Worm (Caenorhabditis elegans) whole organism, dauer: ENCODE results near the gene suds-3.
"Not testable (repeated sequence)": the region's sequence is repeated elsewhere in the genome, so short reads cannot be mapped to it uniquely, and the experiment has no call there.

ENCODE experiments used
- unc-62 ChIP-seq: sonication (generic microtip); optimal IDR thresholded peaks from 2 replicates; lab custom pipeline; 2017; ENCODE audit warnings: missing biosample characterization, missing genetic modification reagents, missing genetic modification characterization

suds-3 gene

DNA sequence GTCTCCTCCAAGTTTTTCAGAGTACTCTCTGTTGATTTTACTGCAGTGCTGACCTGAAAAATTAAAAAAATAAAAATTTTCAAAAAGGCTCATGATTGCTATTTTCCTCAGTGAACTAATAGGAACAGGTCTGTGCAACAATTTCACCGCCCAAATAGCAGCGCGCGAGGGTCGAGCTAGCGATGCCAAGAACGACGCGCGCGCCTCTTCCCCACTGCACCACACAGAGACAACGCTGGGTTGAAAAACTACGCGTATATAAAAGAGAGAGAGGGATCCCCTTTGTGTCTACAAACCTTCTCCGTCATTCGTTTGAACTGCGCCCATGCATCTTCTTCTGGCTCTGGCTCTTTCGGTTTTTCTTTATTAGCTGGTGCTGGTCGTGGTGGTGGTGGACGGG, 39.3 kb downstream of the suds-3 start:
- TF ChIP-seq unc-62 (GFP tag; lab: Kevin White, UChicago): no peak

DNA sequence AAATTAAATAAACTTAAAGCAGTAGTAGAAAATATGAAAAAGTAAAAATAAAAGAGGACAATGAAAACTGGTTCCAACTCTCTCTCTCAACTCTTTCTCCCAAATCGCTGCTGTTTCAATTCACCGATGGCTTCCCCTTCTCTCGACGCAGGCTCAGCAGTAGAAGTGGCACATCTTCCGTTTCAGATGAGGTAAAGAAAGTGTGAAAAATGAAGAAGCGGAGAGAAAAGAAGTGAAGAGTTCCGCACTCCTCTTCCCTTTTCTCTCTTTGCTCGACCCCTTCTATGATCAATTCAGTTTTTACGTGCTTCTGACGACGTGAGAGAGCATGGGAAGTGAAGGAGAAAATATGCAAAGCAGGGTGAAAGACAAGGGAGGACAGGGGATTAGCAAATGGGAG, 43.4 kb downstream of the suds-3 start:
- TF ChIP-seq unc-62 (GFP tag; lab: Kevin White, UChicago): no peak

DNA sequence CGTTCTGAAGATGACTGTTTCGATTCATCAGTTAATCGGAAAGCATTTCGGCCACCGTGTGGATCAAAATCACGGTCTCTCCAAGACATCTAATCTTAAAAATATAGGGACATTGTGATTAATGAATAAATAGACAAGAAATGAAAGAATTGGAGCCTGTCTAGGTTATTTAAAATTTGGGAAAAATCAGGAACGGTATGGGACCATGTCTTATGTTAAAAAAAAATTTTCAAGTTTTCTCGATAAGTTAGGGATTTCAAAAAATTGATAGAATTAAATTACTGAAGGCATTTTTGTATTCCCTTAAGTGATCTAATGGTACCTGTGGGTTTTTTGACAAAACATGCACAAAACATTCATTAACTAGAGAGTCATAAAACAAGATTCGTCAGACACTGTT, 45.3 kb downstream of the suds-3 start, which contains the start of gene unc-41:
unc-41 (minus strand) TSS at position 101 of the 400 bp plus-strand sequence.
- TF ChIP-seq unc-62 (GFP tag; lab: Kevin White, UChicago): no peak

DNA sequence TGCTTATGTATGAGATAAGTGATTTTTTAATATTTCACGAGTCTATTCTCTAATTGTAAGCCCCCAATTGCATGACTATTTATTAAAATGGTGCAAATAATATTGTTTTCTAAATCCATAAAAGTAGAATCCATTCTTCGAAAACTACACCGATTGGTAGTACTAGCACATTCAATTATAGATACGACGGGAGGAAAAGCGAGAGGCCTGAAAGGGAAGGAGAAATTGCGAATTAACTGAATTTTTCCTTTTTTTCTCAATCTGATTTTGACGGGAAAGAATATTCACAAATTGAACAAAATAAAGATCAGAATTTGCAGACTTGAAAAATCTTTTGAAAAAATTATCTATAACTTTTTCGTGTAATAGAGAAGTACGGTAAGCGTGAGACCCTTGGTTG, 46.4 kb downstream of the suds-3 start:
- no peak for TF ChIP-seq unc-62 (GFP tag; lab: Kevin White, UChicago)

DNA sequence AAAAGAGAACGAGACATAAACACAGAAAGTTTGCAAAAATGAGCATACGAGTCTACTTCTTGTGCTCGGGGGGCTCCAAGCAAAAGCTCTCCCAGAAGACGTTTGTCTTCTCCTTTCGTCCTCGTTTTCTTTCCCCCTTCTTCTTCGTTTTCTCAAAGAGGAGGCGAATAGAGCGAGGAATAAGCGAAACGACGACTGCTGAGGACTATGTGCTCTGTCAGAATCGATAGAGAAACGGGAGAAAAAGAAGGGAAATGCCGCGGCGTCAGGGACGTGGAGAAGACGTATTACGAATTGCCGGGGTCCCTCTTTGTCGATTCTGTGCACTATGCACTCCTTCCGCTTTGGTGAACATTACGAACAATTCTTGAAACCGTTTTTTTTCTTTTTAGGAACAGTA, 47.6 kb downstream of the suds-3 start:
- no peak for TF ChIP-seq unc-62 (GFP tag; lab: Kevin White, UChicago)

DNA sequence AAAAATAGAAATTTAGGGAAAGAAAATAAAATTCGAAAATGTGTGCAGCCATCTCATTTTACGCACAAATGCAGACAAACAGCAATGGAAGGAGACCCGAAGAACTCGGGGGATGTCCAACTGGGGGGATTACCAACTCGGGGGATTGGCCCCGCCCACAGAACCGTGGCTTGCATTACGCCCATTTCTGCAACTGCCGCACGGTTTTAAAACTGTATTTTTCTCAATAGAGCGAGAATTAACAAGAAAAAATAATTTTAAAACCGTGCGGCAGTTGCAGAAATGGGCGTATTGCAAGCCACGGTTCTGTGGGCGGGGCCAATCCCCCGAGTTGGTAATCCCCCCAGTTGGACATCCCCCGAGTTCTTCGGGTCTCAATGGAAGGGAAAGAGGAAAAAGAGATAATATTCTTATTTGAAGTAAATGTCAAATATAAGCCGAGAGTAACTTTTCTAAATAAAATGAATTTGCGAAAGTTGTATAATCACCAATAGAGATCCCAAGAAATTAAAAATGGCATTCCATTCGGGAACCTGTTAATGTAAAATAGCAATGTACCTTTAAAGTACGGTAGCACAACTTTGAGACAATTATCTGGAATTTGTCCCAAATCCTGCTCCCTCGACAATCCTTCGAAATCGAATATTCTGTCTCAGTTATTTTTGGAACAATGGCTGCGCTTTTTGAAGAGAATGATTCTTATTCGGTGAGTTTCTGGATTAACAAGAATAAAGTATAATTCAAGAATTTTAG, 50.1 kb downstream of the suds-3 start, which contains the start of the genes ruvb-1 and tofu-1:
ruvb-1 (minus strand) TSS at position 72 of the 753 bp plus-strand sequence.
tofu-1 (plus strand) TSS at position 417 of the 753 bp plus-strand sequence.
- TF ChIP-seq unc-62 (GFP tag; lab: Kevin White, UChicago): not testable (repeated sequence)
